Worm (Caenorhabditis elegans): ENCODE results near the gene daf-4.

- TF ChIP-seq snpc-4 (GFP tag; optimal IDR thresholded peaks at IDR 0.05) (peak; percentile 78), snpc-4 (tag; optimal IDR thresholded peaks at IDR 0.05) (peak; percentile 77 to 88 (median 86)), let-607 (tag; optimal IDR thresholded peaks at IDR 0.05) (peak; percentile 75 to 89), sea-2 (GFP tag; IDR thresholded peaks at IDR 0.05) (no peak), B0336.3 (GFP tag; IDR thresholded peaks at IDR 0.05) (peak; percentile 80)
Measured at ce11 chrIII:5678935-5679334, 54.0 kb downstream of the daf-4 start, which contains the start of the genes ska-3 and rps-12.

All from whole organism, young adult.